Worm (Caenorhabditis elegans): ENCODE measurements around the gene zip-1.
A peak's percentile ranks its signal among the peaks of the same experiment; 100 is the strongest.

The zip-1 gene

ce11 chrIII:12356588-12356987 is 23.0 kb downstream of the zip-1 start:
- TF ChIP-seq hmg-11 (tag; optimal IDR thresholded peaks at IDR 0.05), result no peak
- TF ChIP-seq nhr-77 (tag; optimal IDR thresholded peaks at IDR 0.05), result no peak
- TF ChIP-seq zag-1 (tag; optimal IDR thresholded peaks at IDR 0.05), result no peak
- TF ChIP-seq nhr-237 (tag; optimal IDR thresholded peaks at IDR 0.05), result no peak
- no peak for TF ChIP-seq ztf-4 (tag; optimal IDR thresholded peaks at IDR 0.05)
- TF ChIP-seq mml-1 (tag; optimal IDR thresholded peaks at IDR 0.05), result no peak
- TF ChIP-seq ceh-82 (tag; optimal IDR thresholded peaks at IDR 0.05), result no peak
- TF ChIP-seq nhr-23 (tag; optimal IDR thresholded peaks at IDR 0.05), result no peak
- TF ChIP-seq nhr-12 (tag; optimal IDR thresholded peaks at IDR 0.05), result no peak
- no peak for TF ChIP-seq aly-2 (tag; optimal IDR thresholded peaks at IDR 0.05)
- no peak for TF ChIP-seq lin-39 (tag; optimal IDR thresholded peaks at IDR 0.05)
- no peak for TF ChIP-seq mdl-1 (tag; optimal IDR thresholded peaks at IDR 0.05)
- no peak for TF ChIP-seq pha-4 (tag; optimal IDR thresholded peaks at IDR 0.05)
- TF ChIP-seq egl-5 (tag; optimal IDR thresholded peaks at IDR 0.05), result no peak
- no peak for TF ChIP-seq skn-1 (tag; optimal IDR thresholded peaks at IDR 0.05)
- TF ChIP-seq ceh-28 (tag; optimal IDR thresholded peaks at IDR 0.05), result no peak
- no peak for TF ChIP-seq elt-2 (tag; optimal IDR thresholded peaks at IDR 0.05)
- TF ChIP-seq ama-1 (optimal IDR thresholded peaks at IDR 0.05), result no peak
- no peak for TF ChIP-seq unc-62 (GFP tag; optimal IDR thresholded peaks at IDR 0.05)

ce11 chrIII:12358461-12358860 is 24.9 kb downstream of the zip-1 start, which contains the start of gene Y75B8A.32:
Gene Y75B8A.32 (minus strand): TSS chrIII:12358561.
- no peak for TF ChIP-seq lin-39 (tag; optimal IDR thresholded peaks at IDR 0.05)
- TF ChIP-seq nhr-23 (tag; optimal IDR thresholded peaks at IDR 0.05), result no peak
- TF ChIP-seq pqm-1 (tag; optimal IDR thresholded peaks at IDR 0.05), result no peak
- no peak for TF ChIP-seq unc-62 (GFP tag; optimal IDR thresholded peaks at IDR 0.05)
- TF ChIP-seq mdl-1 (tag; optimal IDR thresholded peaks at IDR 0.05), result no peak
- TF ChIP-seq egl-27 (tag; optimal IDR thresholded peaks at IDR 0.05), result no peak
- TF ChIP-seq nhr-43 (tag; optimal IDR thresholded peaks at IDR 0.05; ENCODE audit: poor library complexity, severe bottlenecking), result no peak
- no peak for TF ChIP-seq lin-15B (tag; optimal IDR thresholded peaks at IDR 0.05)

ce11 chrIII:12359265-12359664 is 25.7 kb downstream of the zip-1 start, which contains the start of gene Y75B8A.34:
Gene Y75B8A.34 (plus strand): TSS chrIII:12359565.
- no peak for TF ChIP-seq unc-39 (tag; optimal IDR thresholded peaks at IDR 0.05)
- TF ChIP-seq daf-12 (tag; optimal IDR thresholded peaks at IDR 0.05), result no peak
- TF ChIP-seq pqm-1 (tag; optimal IDR thresholded peaks at IDR 0.05), result no peak
- TF ChIP-seq ama-1 (optimal IDR thresholded peaks at IDR 0.05), result no peak
- TF ChIP-seq nhr-23 (tag; optimal IDR thresholded peaks at IDR 0.05), result no peak
- TF ChIP-seq ceh-82 (tag; optimal IDR thresholded peaks at IDR 0.05), result no peak
- TF ChIP-seq nhr-12 (tag; optimal IDR thresholded peaks at IDR 0.05), result no peak
- no peak for TF ChIP-seq nhr-67 (tag; optimal IDR thresholded peaks at IDR 0.05)
- TF ChIP-seq egl-27 (tag; optimal IDR thresholded peaks at IDR 0.05), result no peak
- TF ChIP-seq egl-5 (tag; optimal IDR thresholded peaks at IDR 0.05), result no peak
- TF ChIP-seq nhr-25 (tag; optimal IDR thresholded peaks at IDR 0.05), result no peak

ce11 chrIII:12366989-12367557 is 33.5 kb downstream of the zip-1 start, which contains the start of gene Y75B8A.33:
Gene Y75B8A.33 (minus strand): TSS chrIII:12367373.
- TF ChIP-seq ama-1 (optimal IDR thresholded peaks at IDR 0.05), result peak; percentile 63
- peak; percentile 29 for TF ChIP-seq elt-2 (tag; optimal IDR thresholded peaks at IDR 0.05)
- TF ChIP-seq nhr-23 (tag; optimal IDR thresholded peaks at IDR 0.05), result peak; percentile 21
- no peak for TF ChIP-seq daf-12 (tag; optimal IDR thresholded peaks at IDR 0.05)

ce11 chrIII:12367891-12368290 is 34.3 kb downstream of the zip-1 start:
- TF ChIP-seq ztf-4 (tag; optimal IDR thresholded peaks at IDR 0.05), result no peak
- no peak for TF ChIP-seq nhr-12 (tag; optimal IDR thresholded peaks at IDR 0.05)
- no peak for TF ChIP-seq nhr-76 (tag; optimal IDR thresholded peaks at IDR 0.05)
- no peak for TF ChIP-seq elt-3 (tag; optimal IDR thresholded peaks at IDR 0.05)
- no peak for TF ChIP-seq unc-62 (GFP tag; optimal IDR thresholded peaks at IDR 0.05)
- TF ChIP-seq nhr-23 (tag; optimal IDR thresholded peaks at IDR 0.05), result no peak
- TF ChIP-seq egl-5 (tag; optimal IDR thresholded peaks at IDR 0.05), result no peak
- TF ChIP-seq aly-2 (tag; optimal IDR thresholded peaks at IDR 0.05), result no peak
- TF ChIP-seq mdl-1 (tag; optimal IDR thresholded peaks at IDR 0.05), result no peak
- TF ChIP-seq fkh-10 (GFP tag; optimal IDR thresholded peaks at IDR 0.05), result no peak
- TF ChIP-seq skn-1 (tag; optimal IDR thresholded peaks at IDR 0.05), result no peak
- TF ChIP-seq elt-1 (tag; optimal IDR thresholded peaks at IDR 0.05), result no peak
- no peak for TF ChIP-seq nhr-43 (tag; optimal IDR thresholded peaks at IDR 0.05; ENCODE audit: poor library complexity, severe bottlenecking)
- TF ChIP-seq nhr-67 (tag; optimal IDR thresholded peaks at IDR 0.05), result no peak
